Worm (Caenorhabditis elegans) whole organism, early embryonic: Measurements from ENCODE around the gene gro-1.

ENCODE experiments used
- flt-1 ChIP-seq: fragments of 200-800 bp; sonication (Bioruptor generic); IDR thresholded peaks from 2 replicates; pipeline ENCODE4 v1.3.6; 2022; ENCODE audit warnings: missing genetic modification characterization, missing compliant biosample characterization
- hmbx-1 ChIP-seq: sonication (generic microtip); optimal IDR thresholded peaks from 2 replicates; lab custom pipeline; 2016; ENCODE audit warnings: mild to moderate bottlenecking, missing genetic modification characterization, missing compliant biosample characterization

- TF ChIP-seq hmbx-1 (tag; lab: Kevin White, UChicago) = no peak
- TF ChIP-seq flt-1 (GFP tag; lab: Robert Waterston, UW) = no peak
Measured at ce11 chrIII:5285484-5285883, 20.6 kb downstream of the gro-1 start.
